Fruit fly (Drosophila melanogaster) whole organism, embryonic: ENCODE results near the gene CG6178.

Experiments
- Asciz ChIP-seq: fragments of 200-800 bp; sonication (Bioruptor generic); optimal IDR thresholded peaks from 2 replicates; lab custom pipeline; 2017; ENCODE audit warnings: missing biosample characterization, mild to moderate bottlenecking, missing genetic modification characterization, missing genetic modification reagents
- Bteb2 ChIP-seq: fragments of 200-800 bp; sonication (Bioruptor generic); optimal IDR thresholded peaks from 2 replicates; lab custom pipeline; 2016; ENCODE audit warnings: missing biosample characterization, missing genetic modification characterization
- CG10462 ChIP-seq: fragments of 200-800 bp; sonication (Bioruptor generic); optimal IDR thresholded peaks from 2 replicates; lab custom pipeline; 2016; ENCODE audit warnings: missing biosample characterization, missing genetic modification characterization
- CG10654 ChIP-seq: fragments of 200-800 bp; sonication (Bioruptor generic); optimal IDR thresholded peaks from 2 replicates; lab custom pipeline; 2016; ENCODE audit warnings: missing biosample characterization, missing genetic modification characterization
- CG11085 ChIP-seq: fragments of 200-800 bp; sonication (Bioruptor generic); IDR thresholded peaks from 2 replicates; pipeline ENCODE4 v1.3.6; 2022; ENCODE audit warnings: missing biosample characterization, missing genetic modification characterization
- CG12659 ChIP-seq: fragments of 200-800 bp; sonication (Bioruptor generic); optimal IDR thresholded peaks from 3 replicates; lab custom pipeline; 2017; ENCODE audit warnings: mild to moderate bottlenecking, missing biosample characterization, missing genetic modification reagents, missing genetic modification characterization
- CG12744 ChIP-seq: fragments of 200-800 bp; sonication (Bioruptor generic); optimal IDR thresholded peaks from 2 replicates; lab custom pipeline; 2016; ENCODE audit warnings: missing biosample characterization, missing genetic modification characterization
- CG13775 ChIP-seq: fragments of 200-800 bp; sonication (Bioruptor generic); optimal IDR thresholded peaks from 3 replicates; lab custom pipeline; 2017; ENCODE audit warnings: missing biosample characterization, mild to moderate bottlenecking, missing genetic modification characterization
- CG16863 ChIP-seq: fragments of 200-800 bp; sonication (Bioruptor generic); optimal IDR thresholded peaks from 3 replicates; lab custom pipeline; 2016; ENCODE audit warnings: missing biosample characterization, missing genetic modification characterization
- CG17361 ChIP-seq: fragments of 200-800 bp; sonication (Bioruptor generic); IDR thresholded peaks from 3 replicates; pipeline ENCODE4 v1.3.6; 2022; ENCODE audit warnings: missing biosample characterization, missing genetic modification characterization
- CG17612 ChIP-seq: fragments of 200-800 bp; sonication (Bioruptor generic); IDR thresholded peaks from 2 replicates; pipeline ENCODE4 v1.3.6; 2022; ENCODE audit warnings: missing biosample characterization, missing genetic modification characterization
- CG2202 ChIP-seq: fragments of 200-800 bp; sonication (Bioruptor generic); optimal IDR thresholded peaks from 2 replicates; lab custom pipeline; 2018; ENCODE audit warnings: missing biosample characterization, mild to moderate bottlenecking, missing genetic modification characterization
- CG31224 ChIP-seq: fragments of 200-800 bp; sonication (Bioruptor generic); IDR thresholded peaks from 2 replicates; pipeline ENCODE4 v1.3.6; 2022; ENCODE audit warnings: missing biosample characterization, missing genetic modification characterization
- CG32532 ChIP-seq: fragments of 200-800 bp; sonication (Bioruptor generic); IDR thresholded peaks from 2 replicates; pipeline ENCODE4 v1.3.6; 2022; ENCODE audit warnings: missing biosample characterization, missing genetic modification characterization
- CG33213 ChIP-seq: fragments of 200-800 bp; sonication (Bioruptor generic); optimal IDR thresholded peaks from 3 replicates; lab custom pipeline; 2016; ENCODE audit warnings: missing biosample characterization, missing genetic modification characterization
- CG34376 ChIP-seq: fragments of 200-800 bp; sonication (Bioruptor generic); optimal IDR thresholded peaks from 2 replicates; lab custom pipeline; 2018; ENCODE audit warnings: missing biosample characterization, mild to moderate bottlenecking, missing genetic modification characterization
- CG34422 ChIP-seq: fragments of 200-800 bp; sonication (Bioruptor generic); IDR thresholded peaks from 3 replicates; pipeline ENCODE4 v1.3.6; 2022; ENCODE audit warnings: missing biosample characterization, missing genetic modification characterization
- CG4617 ChIP-seq: fragments of 200-800 bp; sonication (Bioruptor generic); optimal IDR thresholded peaks from 3 replicates; lab custom pipeline; 2016; ENCODE audit warnings: missing biosample characterization, missing genetic modification characterization, borderline replicate concordance
- CG4707 ChIP-seq: fragments of 200-800 bp; sonication (Bioruptor generic); optimal IDR thresholded peaks from 2 replicates; lab custom pipeline; 2018; ENCODE audit warnings: missing biosample characterization, mild to moderate bottlenecking, missing genetic modification characterization, moderate library complexity
- CG4730 ChIP-seq: fragments of 200-800 bp; sonication (Bioruptor generic); IDR thresholded peaks from 2 replicates; pipeline ENCODE4 v1.3.6; 2022; ENCODE audit warnings: missing biosample characterization, missing genetic modification characterization
- CG8281 ChIP-seq: fragments of 200-800 bp; sonication (Bioruptor generic); optimal IDR thresholded peaks from 2 replicates; lab custom pipeline; 2018; ENCODE audit warnings: missing biosample characterization, mild to moderate bottlenecking, missing genetic modification characterization, moderate library complexity
- CG8388 ChIP-seq: fragments of 200-800 bp; sonication (Bioruptor generic); optimal IDR thresholded peaks from 2 replicates; lab custom pipeline; 2019; ENCODE audit warnings: missing biosample characterization, mild to moderate bottlenecking, missing genetic modification characterization, moderate library complexity
- CG9932 ChIP-seq: fragments of 200-800 bp; sonication (Bioruptor generic); IDR thresholded peaks from 2 replicates; pipeline ENCODE4 v1.3.6; 2022; ENCODE audit warnings: missing biosample characterization, missing genetic modification characterization
- D ChIP-seq, 2 experiments: fragments of 200-800 bp in 1 of 2; fragments of >200 bp in 1 of 2; sonication (Bioruptor generic) in 1 of 2; optimal IDR thresholded peaks; 2 replicates in 1 of 2; 3 replicates in 1 of 2; lab custom pipeline; 2017; ENCODE audit warnings: mild to moderate bottlenecking in 1 of 2, missing biosample characterization in 1 of 2, missing genetic modification characterization in 1 of 2, missing genetic modification reagents in 1 of 2
- Dp ChIP-seq: fragments of 200-800 bp; sonication (Bioruptor generic); optimal IDR thresholded peaks from 2 replicates; lab custom pipeline; 2018; ENCODE audit warnings: missing biosample characterization, mild to moderate bottlenecking, missing genetic modification characterization, moderate library complexity
- Hey ChIP-seq: fragments of 200-800 bp; sonication (Bioruptor generic); optimal IDR thresholded peaks from 3 replicates; lab custom pipeline; 2018; ENCODE audit warnings: missing biosample characterization, mild to moderate bottlenecking, missing genetic modification characterization
- Hmx ChIP-seq: fragments of 200-800 bp; sonication (Bioruptor generic); optimal IDR thresholded peaks from 2 replicates; lab custom pipeline; 2016; ENCODE audit warnings: missing biosample characterization, missing genetic modification characterization
- MTF-1 ChIP-seq: fragments of 200-800 bp; sonication (Bioruptor generic); optimal IDR thresholded peaks from 2 replicates; lab custom pipeline; 2018; ENCODE audit warnings: missing biosample characterization, mild to moderate bottlenecking, missing genetic modification characterization, borderline replicate concordance
- Oaz ChIP-seq: fragments of 200-800 bp; sonication (Bioruptor generic); IDR thresholded peaks from 2 replicates; pipeline ENCODE4 v1.3.6; 2022; ENCODE audit warnings: missing biosample characterization, missing genetic modification characterization
- Oli ChIP-seq: fragments of 200-800 bp; sonication (Bioruptor generic); optimal IDR thresholded peaks from 2 replicates; lab custom pipeline; 2018; ENCODE audit warnings: missing biosample characterization, mild to moderate bottlenecking, missing genetic modification characterization, moderate library complexity
- Optix ChIP-seq: fragments of 200-800 bp; sonication (Bioruptor generic); IDR thresholded peaks from 3 replicates; pipeline ENCODE4 v1.3.6; 2022; ENCODE audit warnings: missing biosample characterization, missing genetic modification characterization
- bcd ChIP-seq: fragments of 200-800 bp; sonication (Bioruptor generic); optimal IDR thresholded peaks from 2 replicates; lab custom pipeline; 2017; ENCODE audit warnings: missing biosample characterization, mild to moderate bottlenecking, missing genetic modification characterization
- bigmax ChIP-seq: fragments of 200-800 bp; sonication (Bioruptor generic); optimal IDR thresholded peaks from 2 replicates; lab custom pipeline; 2018; ENCODE audit warnings: missing biosample characterization, mild to moderate bottlenecking, missing genetic modification characterization
- cas ChIP-seq: fragments of 200-800 bp; sonication (Bioruptor generic); IDR thresholded peaks from 2 replicates; pipeline ENCODE4 v1.3.6; 2022; ENCODE audit warnings: missing biosample characterization, missing genetic modification characterization
- dpn ChIP-seq, 2 experiments: fragments of 200-800 bp; sonication (Bioruptor generic); optimal IDR thresholded peaks; 3 replicates each; lab custom pipeline; 2016; ENCODE audit warnings: missing biosample characterization in 2 of 2, missing genetic modification characterization in 2 of 2
- esg ChIP-seq: fragments of 200-800 bp; sonication (Bioruptor generic); conservative IDR thresholded peaks from 2 replicates; pipeline ENCODE4 v1.3.6; 2022; ENCODE audit warnings: missing biosample characterization, missing genetic modification characterization
- eyg ChIP-seq: fragments of 200-800 bp; sonication (Bioruptor generic); optimal IDR thresholded peaks from 3 replicates; lab custom pipeline; 2016; ENCODE audit warnings: missing biosample characterization, missing genetic modification characterization
- her ChIP-seq: fragments of 200-800 bp; sonication (Bioruptor generic); optimal IDR thresholded peaks from 2 replicates; lab custom pipeline; 2016; ENCODE audit warnings: missing biosample characterization, missing genetic modification characterization
- ken ChIP-seq: fragments of 200-800 bp; sonication (Bioruptor generic); IDR thresholded peaks from 3 replicates; pipeline ENCODE4 v1.3.6; 2022; ENCODE audit warnings: missing biosample characterization, missing genetic modification characterization
- knrl ChIP-seq: fragments of 200-800 bp; sonication (Bioruptor generic); IDR thresholded peaks from 3 replicates; pipeline ENCODE4 v1.3.6; 2022; ENCODE audit warnings: missing biosample characterization, missing genetic modification characterization; ENCODE audit not compliant: partially characterized antibody
- lbe ChIP-seq: fragments of 200-800 bp; sonication (Bioruptor generic); optimal IDR thresholded peaks from 2 replicates; lab custom pipeline; 2016; ENCODE audit warnings: missing biosample characterization, mild to moderate bottlenecking, missing genetic modification characterization
- lmd ChIP-seq: fragments of 200-800 bp; sonication (Bioruptor generic); IDR thresholded peaks from 2 replicates; pipeline ENCODE4 v1.3.6; 2022; ENCODE audit warnings: missing biosample characterization, missing genetic modification characterization
- lola ChIP-seq, 3 experiments: fragments of >200 bp in 2 of 3; fragments of 200-800 bp in 1 of 3; sonication (Bioruptor generic) in 1 of 3; optimal IDR thresholded peaks; 2 replicates each; lab custom pipeline; 2017 to 2019; ENCODE audit warnings: missing biosample characterization in 3 of 3, missing genetic modification characterization in 3 of 3, mild to moderate bottlenecking in 1 of 3, moderate library complexity in 1 of 3
- luna ChIP-seq: fragments of 200-800 bp; sonication (Bioruptor generic); optimal IDR thresholded peaks from 2 replicates; lab custom pipeline; 2016; ENCODE audit warnings: missing biosample characterization, missing genetic modification characterization
- maf-S ChIP-seq: fragments of 200-800 bp; sonication (Bioruptor generic); optimal IDR thresholded peaks from 2 replicates; lab custom pipeline; 2016; ENCODE audit warnings: missing biosample characterization, missing genetic modification characterization
- mam ChIP-seq: fragments of 200-800 bp; sonication (Bioruptor generic); optimal IDR thresholded peaks from 3 replicates; lab custom pipeline; 2016; ENCODE audit warnings: missing biosample characterization, missing genetic modification characterization
- nmo ChIP-seq: fragments of 200-800 bp; sonication (Bioruptor generic); optimal IDR thresholded peaks from 2 replicates; lab custom pipeline; 2018; ENCODE audit warnings: missing biosample characterization, mild to moderate bottlenecking, missing genetic modification characterization, moderate library complexity
- peb ChIP-seq: fragments of 200-800 bp; sonication (Bioruptor generic); IDR thresholded peaks from 2 replicates; pipeline ENCODE4 v1.3.6; 2022; ENCODE audit warnings: missing biosample characterization, missing genetic modification characterization
- trem ChIP-seq: fragments of 200-800 bp; optimal IDR thresholded peaks from 3 replicates; lab custom pipeline; 2019; ENCODE audit warnings: missing biosample characterization, mild to moderate bottlenecking, missing genetic modification characterization, moderate library complexity
- zfh1 ChIP-seq: fragments of 200-800 bp; sonication (Bioruptor generic); IDR thresholded peaks from 3 replicates; pipeline ENCODE4 v1.3.6; 2022; ENCODE audit warnings: missing biosample characterization, missing genetic modification characterization

The CG6178 gene

dm6 chr3R:24108902-24109389 is 43.2 kb upstream of the CG6178 start, which contains the start of the genes eIF4EHP and CG18428:
TSS of gene eIF4EHP (minus strand) at chr3R:24108960.
TSS of gene CG18428 (plus strand) at chr3R:24109336.
- TF ChIP-seq ken (GFP tag; lab: Robert Waterston, UW), result 0 out of 3 replicates have a peak, but pooled peaks have one; percentile 97
- TF ChIP-seq CG34422 (GFP tag; lab: Robert Waterston, UW), result no peak
- TF ChIP-seq CG16863 (GFP tag; lab: Kevin White, UChicago), result peak; percentile 72
- peak; percentile 99 for TF ChIP-seq Oli (tag; lab: Kevin White, UChicago)
- peak; percentile 90 to 99 for TF ChIP-seq dpn (GFP tag; optimal IDR thresholded peaks at IDR 0.05; lab: Kevin White, UChicago)
- no peak; the same call in none of the 2 replicates for TF ChIP-seq Oaz (GFP tag; lab: Robert Waterston, UW)
- peak; percentile 96 for TF ChIP-seq CG4617 (GFP tag; lab: Kevin White, UChicago)
- TF ChIP-seq CG31224 (GFP tag; lab: Robert Waterston, UW), result no peak
- TF ChIP-seq CG17361 (GFP tag; lab: Robert Waterston, UW), result no peak
- peak in 1 of 3 experiments; percentile 100 for TF ChIP-seq lola (GFP tag; optimal IDR thresholded peaks at IDR 0.05; lab: Kevin White, UChicago)
- peak; percentile 99 for TF ChIP-seq CG2202 (tag; lab: Kevin White, UChicago)
- no peak for TF ChIP-seq CG4730 (GFP tag; lab: Robert Waterston, UW)
- TF ChIP-seq bcd, result peak; percentile 100
- no peak for TF ChIP-seq knrl (GFP tag; lab: Robert Waterston, UW)
- TF ChIP-seq CG4707 (GFP tag; lab: Kevin White, UChicago), result peak; percentile 97
- peak; percentile 84 for TF ChIP-seq CG12744 (GFP tag; lab: Kevin White, UChicago)
- TF ChIP-seq CG11085 (GFP tag; lab: Robert Waterston, UW), result no peak
- TF ChIP-seq bigmax (GFP tag; lab: Kevin White, UChicago), result peak; percentile 67
- peak; percentile 90 for TF ChIP-seq Bteb2 (GFP tag; lab: Kevin White, UChicago)
- TF ChIP-seq cas (GFP tag; lab: Robert Waterston, UW), result no peak
- peak; percentile 99 for TF ChIP-seq Asciz (GFP tag; lab: Kevin White, UChicago)
- peak; percentile 74 for TF ChIP-seq eyg (GFP tag; lab: Kevin White, UChicago)
- TF ChIP-seq CG33213 (GFP tag; lab: Kevin White, UChicago), result peak; percentile 85
- no peak for TF ChIP-seq CG32532 (GFP tag; lab: Robert Waterston, UW)
- TF ChIP-seq CG34376 (GFP tag; lab: Kevin White, UChicago), result peak; percentile 98
- TF ChIP-seq lmd (GFP tag; lab: Robert Waterston, UW), result no peak
- TF ChIP-seq CG13775 (GFP tag; lab: Kevin White, UChicago), result peak; percentile 99
- no peak; the same call in 2 of the 3 replicates for TF ChIP-seq zfh1 (GFP tag; lab: Robert Waterston, UW)
- peak; percentile 98 for TF ChIP-seq CG10654 (GFP tag; lab: Kevin White, UChicago)
- TF ChIP-seq CG12659, result peak; percentile 100
- TF ChIP-seq Optix (GFP tag; lab: Robert Waterston, UW), result peak; percentile 91
- peak; percentile 94 for TF ChIP-seq mam (GFP tag; lab: Kevin White, UChicago)
- no peak; the same call in none of the 2 replicates for TF ChIP-seq peb (GFP tag; lab: Robert Waterston, UW)
- no peak for TF ChIP-seq esg (GFP tag; lab: Robert Waterston, UW)
- TF ChIP-seq MTF-1 (GFP tag; lab: Kevin White, UChicago), result peak; percentile 95
- TF ChIP-seq Hmx, result peak; percentile 76
- no peak for TF ChIP-seq CG9932
- TF ChIP-seq CG10462, result peak; percentile 97
- peak; percentile 94 for TF ChIP-seq CG8281 (tag; lab: Kevin White, UChicago)
- TF ChIP-seq nmo (GFP tag; lab: Kevin White, UChicago), result peak; percentile 100
- peak; percentile 90 for TF ChIP-seq Hey (tag; lab: Kevin White, UChicago)
- TF ChIP-seq CG17612, result no peak
- peak; percentile 75 for TF ChIP-seq her (GFP tag; lab: Kevin White, UChicago)
- TF ChIP-seq Dp (GFP tag; lab: Kevin White, UChicago), result peak; percentile 54
- TF ChIP-seq CG8388, result peak; percentile 98
- peak; percentile 83 for TF ChIP-seq maf-S (GFP tag; lab: Kevin White, UChicago)
- TF ChIP-seq lbe, result peak; percentile 97
- TF ChIP-seq luna (GFP tag; lab: Kevin White, UChicago), result peak; percentile 57
- no peak for TF ChIP-seq D (optimal IDR thresholded peaks at IDR 0.05; lab: Kevin White, UChicago)
- peak; percentile 99 for TF ChIP-seq D (GFP tag; optimal IDR thresholded peaks at IDR 0.05; lab: Kevin White, UChicago)
- peak; percentile 97 for TF ChIP-seq trem
